Fruit fly (Drosophila melanogaster) whole organism, embryonic: ENCODE measurements around the gene CG7484.

Source experiments
- C15 ChIP-seq: fragments of 200-800 bp; sonication (Bioruptor generic); IDR thresholded peaks from 3 replicates; pipeline ENCODE4 v1.3.6; 2022; ENCODE audit warnings: missing biosample characterization, missing genetic modification characterization
- CG10462 ChIP-seq: fragments of 200-800 bp; sonication (Bioruptor generic); optimal IDR thresholded peaks from 2 replicates; lab custom pipeline; 2016; ENCODE audit warnings: missing biosample characterization, missing genetic modification characterization
- CG10979 ChIP-seq: fragments of 200-800 bp; sonication (Bioruptor generic); optimal IDR thresholded peaks from 2 replicates; lab custom pipeline; 2018; ENCODE audit warnings: missing biosample characterization, mild to moderate bottlenecking, missing genetic modification characterization, moderate library complexity
- CG11398 ChIP-seq: fragments of 200-800 bp; sonication (Bioruptor generic); optimal IDR thresholded peaks from 2 replicates; lab custom pipeline; 2016; ENCODE audit warnings: missing biosample characterization, missing genetic modification characterization
- CG12071 ChIP-seq: fragments of 200-800 bp; sonication (Bioruptor generic); optimal IDR thresholded peaks from 3 replicates; lab custom pipeline; 2018; ENCODE audit warnings: missing biosample characterization, mild to moderate bottlenecking, missing genetic modification characterization
- CG13894 ChIP-seq: fragments of 200-800 bp; sonication (Bioruptor generic); optimal IDR thresholded peaks from 3 replicates; lab custom pipeline; 2018; ENCODE audit warnings: missing biosample characterization, mild to moderate bottlenecking, missing genetic modification characterization, moderate library complexity
- CG17568 ChIP-seq: fragments of 200-800 bp; sonication (Bioruptor generic); optimal IDR thresholded peaks from 2 replicates; lab custom pipeline; 2018; ENCODE audit warnings: missing biosample characterization, mild to moderate bottlenecking, missing genetic modification characterization, moderate library complexity
- CG17912 ChIP-seq: fragments of 200-800 bp; sonication (Bioruptor generic); optimal IDR thresholded peaks from 2 replicates; lab custom pipeline; 2018; ENCODE audit warnings: missing biosample characterization, mild to moderate bottlenecking, missing genetic modification characterization
- CG18619 ChIP-seq: fragments of 200-800 bp; sonication (Bioruptor generic); optimal IDR thresholded peaks from 3 replicates; lab custom pipeline; 2017; ENCODE audit warnings: missing biosample characterization, mild to moderate bottlenecking, missing genetic modification characterization
- CG2116 ChIP-seq: fragments of 200-800 bp; sonication (Bioruptor generic); optimal IDR thresholded peaks from 3 replicates; lab custom pipeline; 2018; ENCODE audit warnings: missing biosample characterization, mild to moderate bottlenecking, missing genetic modification characterization
- CG2199 ChIP-seq: fragments of 200-800 bp; sonication (Bioruptor generic); IDR thresholded peaks from 3 replicates; pipeline ENCODE4 v1.3.6; 2022; ENCODE audit warnings: missing biosample characterization, missing genetic modification characterization
- CG2712 ChIP-seq: fragments of 200-800 bp; optimal IDR thresholded peaks from 3 replicates; lab custom pipeline; 2019; ENCODE audit warnings: missing biosample characterization, mild to moderate bottlenecking, missing genetic modification characterization, moderate library complexity
- CG30020 ChIP-seq: fragments of 200-800 bp; optimal IDR thresholded peaks from 2 replicates; lab custom pipeline; 2019; ENCODE audit warnings: missing biosample characterization, mild to moderate bottlenecking, missing genetic modification characterization, moderate library complexity
- CG3163 ChIP-seq: fragments of 200-800 bp; sonication (Bioruptor generic); optimal IDR thresholded peaks from 3 replicates; lab custom pipeline; 2016; ENCODE audit warnings: missing biosample characterization, missing genetic modification characterization
- CG32532 ChIP-seq: fragments of 200-800 bp; sonication (Bioruptor generic); IDR thresholded peaks from 2 replicates; pipeline ENCODE4 v1.3.6; 2022; ENCODE audit warnings: missing biosample characterization, missing genetic modification characterization
- CG3281 ChIP-seq: fragments of 200-800 bp; sonication (Bioruptor generic); optimal IDR thresholded peaks from 3 replicates; lab custom pipeline; 2017; ENCODE audit warnings: missing biosample characterization, mild to moderate bottlenecking, missing genetic modification characterization
- CG3995 ChIP-seq: fragments of 200-800 bp; sonication (Bioruptor generic); optimal IDR thresholded peaks from 3 replicates; lab custom pipeline; 2016; ENCODE audit warnings: missing biosample characterization, missing genetic modification characterization
- CG4328 ChIP-seq: fragments of 200-800 bp; sonication (Bioruptor generic); optimal IDR thresholded peaks from 3 replicates; lab custom pipeline; 2017; ENCODE audit warnings: missing biosample characterization, missing genetic modification reagents, missing genetic modification characterization
- CG5953 ChIP-seq: fragments of 200-800 bp; sonication (Bioruptor generic); IDR thresholded peaks from 2 replicates; pipeline ENCODE4 v1.3.6; 2022; ENCODE audit warnings: missing biosample characterization, missing genetic modification characterization
- CG7745 ChIP-seq: fragments of 200-800 bp; sonication (Bioruptor generic); optimal IDR thresholded peaks from 2 replicates; lab custom pipeline; 2018; ENCODE audit warnings: missing biosample characterization, mild to moderate bottlenecking, missing genetic modification characterization, moderate library complexity
- CG7987 ChIP-seq: fragments of 200-800 bp; sonication (Bioruptor generic); optimal IDR thresholded peaks from 2 replicates; lab custom pipeline; 2018; ENCODE audit warnings: missing biosample characterization, mild to moderate bottlenecking, missing genetic modification characterization, moderate library complexity
- CG8290 ChIP-seq, 3 experiments: fragments of 200-800 bp; sonication (Bioruptor generic); optimal IDR thresholded peaks; 2 replicates each; lab custom pipeline; 2016 to 2019; ENCODE audit warnings: missing biosample characterization in 3 of 3, missing genetic modification characterization in 3 of 3, mild to moderate bottlenecking in 2 of 3, moderate library complexity in 1 of 3
- CG9215 ChIP-seq: fragments of 200-800 bp; sonication (Bioruptor generic); IDR thresholded peaks from 2 replicates; pipeline ENCODE4 v1.3.6; 2022; ENCODE audit warnings: missing biosample characterization, missing genetic modification characterization
- Deaf1 ChIP-seq: fragments of 200-800 bp; optimal IDR thresholded peaks from 3 replicates; lab custom pipeline; 2019; ENCODE audit warnings: missing biosample characterization, mild to moderate bottlenecking, missing genetic modification characterization, moderate library complexity
- Dip2 ChIP-seq: fragments of 200-800 bp; sonication (Bioruptor generic); IDR thresholded peaks from 2 replicates; pipeline ENCODE4 v1.3.6; 2022; ENCODE audit warnings: missing biosample characterization, missing genetic modification characterization
- Dp ChIP-seq: fragments of 200-800 bp; sonication (Bioruptor generic); optimal IDR thresholded peaks from 2 replicates; lab custom pipeline; 2018; ENCODE audit warnings: missing biosample characterization, mild to moderate bottlenecking, missing genetic modification characterization, moderate library complexity
- HLH4C ChIP-seq: fragments of 200-800 bp; sonication (Bioruptor generic); IDR thresholded peaks from 3 replicates; pipeline ENCODE4 v1.3.6; 2022; ENCODE audit warnings: missing biosample characterization, missing genetic modification characterization; ENCODE audit not compliant: partially characterized antibody
- Lhr ChIP-seq: fragments of 200-800 bp; sonication (Bioruptor generic); optimal IDR thresholded peaks from 3 replicates; lab custom pipeline; 2017; ENCODE audit warnings: mild to moderate bottlenecking, missing biosample characterization, missing genetic modification reagents, missing genetic modification characterization
- Ptx1 ChIP-seq: fragments of 200-800 bp; sonication (Bioruptor generic); IDR thresholded peaks from 2 replicates; pipeline ENCODE4 v1.3.6; 2022; ENCODE audit warnings: missing biosample characterization, missing genetic modification characterization
- Ssrp ChIP-seq: fragments of 200-800 bp; sonication (Bioruptor generic); optimal IDR thresholded peaks from 2 replicates; lab custom pipeline; 2018; ENCODE audit warnings: missing biosample characterization, mild to moderate bottlenecking, missing genetic modification characterization, moderate library complexity
- Trl ChIP-seq, 3 experiments: fragments of >200 bp in 2 of 3; fragments of 200-800 bp in 1 of 3; sonication (Bioruptor generic) in 1 of 3; optimal IDR thresholded peaks; 2 replicates in 1 of 3; 3 replicates in 2 of 3; lab custom pipeline; 2016 to 2017; ENCODE audit warnings: missing biosample characterization in 1 of 3, missing genetic modification characterization in 1 of 3
- al ChIP-seq: fragments of 200-800 bp; sonication (Bioruptor generic); IDR thresholded peaks from 2 replicates; pipeline ENCODE4 v1.3.6; 2022; ENCODE audit warnings: missing biosample characterization, missing genetic modification characterization
- bcd ChIP-seq: fragments of 200-800 bp; sonication (Bioruptor generic); optimal IDR thresholded peaks from 2 replicates; lab custom pipeline; 2017; ENCODE audit warnings: missing biosample characterization, mild to moderate bottlenecking, missing genetic modification characterization
- cg ChIP-seq: fragments of 200-800 bp; sonication (Bioruptor generic); optimal IDR thresholded peaks from 3 replicates; lab custom pipeline; 2019; ENCODE audit warnings: missing biosample characterization, mild to moderate bottlenecking, missing genetic modification characterization, moderate library complexity
- crp ChIP-seq, 2 experiments: fragments of 200-800 bp; sonication (Bioruptor generic); optimal IDR thresholded peaks; 2 replicates in 1 of 2; 3 replicates in 1 of 2; lab custom pipeline; 2017; ENCODE audit warnings: missing biosample characterization in 2 of 2, missing genetic modification characterization in 2 of 2, mild to moderate bottlenecking in 1 of 2, moderate library complexity in 1 of 2
- da ChIP-seq: fragments of 200-800 bp; sonication (Bioruptor generic); optimal IDR thresholded peaks from 2 replicates; lab custom pipeline; 2016; ENCODE audit warnings: missing biosample characterization, missing genetic modification characterization
- dimm ChIP-seq: fragments of 200-800 bp; sonication (Bioruptor generic); IDR thresholded peaks from 2 replicates; pipeline ENCODE4 v1.3.6; 2022; ENCODE audit warnings: missing biosample characterization, missing genetic modification characterization
- dysf ChIP-seq: fragments of 200-800 bp; sonication (Bioruptor generic); IDR thresholded peaks from 3 replicates; pipeline ENCODE4 v1.3.6; 2022; ENCODE audit warnings: missing biosample characterization, missing genetic modification characterization
- jing ChIP-seq: fragments of 200-800 bp; sonication (Bioruptor generic); optimal IDR thresholded peaks from 2 replicates; lab custom pipeline; 2018; ENCODE audit warnings: missing biosample characterization, mild to moderate bottlenecking, missing genetic modification characterization
- lmd ChIP-seq: fragments of 200-800 bp; sonication (Bioruptor generic); IDR thresholded peaks from 2 replicates; pipeline ENCODE4 v1.3.6; 2022; ENCODE audit warnings: missing biosample characterization, missing genetic modification characterization
- pnt ChIP-seq: fragments of 200-800 bp; sonication (Bioruptor generic); optimal IDR thresholded peaks from 3 replicates; lab custom pipeline; 2016; ENCODE audit warnings: missing biosample characterization, missing genetic modification characterization
- slbo ChIP-seq: fragments of 200-800 bp; sonication (Bioruptor generic); IDR thresholded peaks from 2 replicates; pipeline ENCODE4 v1.3.6; 2022; ENCODE audit warnings: missing biosample characterization, missing genetic modification characterization
- sqz ChIP-seq: fragments of 200-800 bp; sonication (Bioruptor generic); optimal IDR thresholded peaks from 3 replicates; lab custom pipeline; 2018; ENCODE audit warnings: missing biosample characterization, mild to moderate bottlenecking, missing genetic modification characterization
- trh ChIP-seq: fragments of 200-800 bp; sonication (Bioruptor generic); optimal IDR thresholded peaks from 2 replicates; lab custom pipeline; 2016; ENCODE audit warnings: missing biosample characterization, missing genetic modification characterization
- ttk ChIP-seq: fragments of 200-800 bp; sonication (Bioruptor generic); IDR thresholded peaks from 2 replicates; pipeline ENCODE4 v2.1.2; 2022; ENCODE audit warnings: missing biosample characterization, missing genetic modification characterization
- unc-4 ChIP-seq: fragments of 200-800 bp; sonication (Bioruptor generic); IDR thresholded peaks from 2 replicates; pipeline ENCODE4 v1.3.6; 2022; ENCODE audit warnings: missing biosample characterization, missing genetic modification characterization; ENCODE audit not compliant: partially characterized antibody
- vvl ChIP-seq: fragments of 200-800 bp; sonication (Bioruptor generic); IDR thresholded peaks from 2 replicates; pipeline ENCODE4 v1.3.6; 2022; ENCODE audit warnings: missing biosample characterization, missing genetic modification characterization
- zf30C ChIP-seq: fragments of 200-800 bp; sonication (Bioruptor generic); optimal IDR thresholded peaks from 3 replicates; lab custom pipeline; 2018; ENCODE audit warnings: missing biosample characterization, mild to moderate bottlenecking, missing genetic modification characterization

The CG7484 gene

dm6 chr3L:17668945-17669779, 14.7 kb downstream of the CG7484 start, which contains the start of gene Crtc (continued):
- TF ChIP-seq trh (GFP tag; lab: Kevin White, UChicago): no peak
- TF ChIP-seq unc-4 (GFP tag; lab: Robert Waterston, UW): peak; percentile 76
- TF ChIP-seq CG8290 (GFP tag; optimal IDR thresholded peaks at IDR 0.05; lab: Kevin White, UChicago): no peak
- TF ChIP-seq CG8290 (tag; optimal IDR thresholded peaks at IDR 0.05; lab: Kevin White, UChicago): no peak
- no peak for TF ChIP-seq CG5953 (GFP tag; lab: Robert Waterston, UW)
- TF ChIP-seq sqz (GFP tag; lab: Kevin White, UChicago): no peak
- no peak for TF ChIP-seq da
- TF ChIP-seq cg: peak; percentile 53
- TF ChIP-seq CG3995: peak; percentile 60
- peak; percentile 46 for TF ChIP-seq al (GFP tag; lab: Robert Waterston, UW)
- TF ChIP-seq CG2116 (GFP tag; lab: Kevin White, UChicago): peak; percentile 78
- TF ChIP-seq dimm (GFP tag; lab: Robert Waterston, UW): no peak
- TF ChIP-seq dysf: no peak
- no peak for TF ChIP-seq CG4328
- TF ChIP-seq CG12071 (GFP tag; lab: Kevin White, UChicago): peak; percentile 10
- TF ChIP-seq CG11398: no peak
- no peak for TF ChIP-seq CG7745
- no peak for TF ChIP-seq CG30020
- TF ChIP-seq CG17912: no peak
- TF ChIP-seq CG32532: peak; percentile 32; the same call in 1 of the 2 replicates
- TF ChIP-seq CG7987 (GFP tag; lab: Kevin White, UChicago): peak; percentile 60
- no peak for TF ChIP-seq CG10979 (tag; lab: Kevin White, UChicago)
- TF ChIP-seq CG3281 (GFP tag; lab: Kevin White, UChicago): peak; percentile 61
- no peak for TF ChIP-seq ttk (GFP tag; lab: Robert Waterston, UW)
- TF ChIP-seq Ptx1 (GFP tag; lab: Robert Waterston, UW): peak; percentile 29; the same call in 1 of the 2 replicates
- peak; percentile 23 to 42 for TF ChIP-seq Trl (optimal IDR thresholded peaks at IDR 0.05; lab: Kevin White, UChicago)
- TF ChIP-seq Trl (GFP tag; optimal IDR thresholded peaks at IDR 0.05; lab: Kevin White, UChicago): no peak
- no peak for TF ChIP-seq pnt (GFP tag; lab: Kevin White, UChicago)
- peak; percentile 30 for TF ChIP-seq CG17568 (GFP tag; lab: Kevin White, UChicago)
- no peak for TF ChIP-seq CG2199
- peak; percentile 76 for TF ChIP-seq Dp (GFP tag; lab: Kevin White, UChicago)
- TF ChIP-seq CG13894 (tag; lab: Kevin White, UChicago): no peak
- peak; percentile 43 for TF ChIP-seq Deaf1
- TF ChIP-seq CG3163 (GFP tag; lab: Kevin White, UChicago): no peak
- TF ChIP-seq Lhr (GFP tag; lab: Kevin White, UChicago): peak; percentile 59
- no peak for TF ChIP-seq CG2712 (tag; lab: Kevin White, UChicago)
- no peak for TF ChIP-seq jing
- TF ChIP-seq CG18619: peak; percentile 3
- TF ChIP-seq CG9215 (GFP tag; lab: Robert Waterston, UW): no peak
- TF ChIP-seq bcd (GFP tag; lab: Kevin White, UChicago): peak; percentile 25
- no peak for TF ChIP-seq Ssrp (tag; lab: Kevin White, UChicago)
- peak; percentile 40; the same call in 1 of the 2 replicates for TF ChIP-seq slbo (GFP tag; lab: Robert Waterston, UW)
- no peak for TF ChIP-seq zf30C (GFP tag; lab: Kevin White, UChicago)
- TF ChIP-seq lmd: peak; percentile 28; the same call in 1 of the 2 replicates
- no peak for TF ChIP-seq Dip2 (GFP tag; lab: Robert Waterston, UW)
- TF ChIP-seq crp (GFP tag; optimal IDR thresholded peaks at IDR 0.05; lab: Kevin White, UChicago): peak in 1 of 2 experiments; percentile 71
- TF ChIP-seq vvl (GFP tag; lab: Robert Waterston, UW): 0 out of 2 replicates have a peak, but pooled peaks have one; percentile 18
- no peak for TF ChIP-seq C15
- TF ChIP-seq CG10462: no peak
- peak; percentile 86 for TF ChIP-seq HLH4C
